Worm (Caenorhabditis elegans) whole organism, late embryonic: ENCODE data around the gene F47G3.1.

Source experiments
- C08G9.2 ChIP-seq: sonication (generic microtip); optimal IDR thresholded peaks from 2 replicates; lab custom pipeline; 2016; ENCODE audit warnings: mild to moderate bottlenecking, missing genetic modification characterization, moderate library complexity, missing compliant biosample characterization
- ama-1 ChIP-seq: fragments of 150-350 bp; optimal IDR thresholded peaks from 2 replicates; lab custom pipeline; 2014
- ceh-2 ChIP-seq: sonication (generic microtip); optimal IDR thresholded peaks from 2 replicates; lab custom pipeline; 2016; ENCODE audit warnings: missing genotype, missing genetic modification characterization, missing compliant biosample characterization
- ceh-24 ChIP-seq: sonication (generic microtip); optimal IDR thresholded peaks from 2 replicates; lab custom pipeline; 2016; ENCODE audit warnings: mild to moderate bottlenecking, missing genetic modification characterization, missing compliant biosample characterization
- che-1 ChIP-seq: sonication (generic microtip); optimal IDR thresholded peaks from 2 replicates; lab custom pipeline; 2016; ENCODE audit warnings: mild to moderate bottlenecking, missing genetic modification characterization, missing compliant biosample characterization
- hlh-8 ChIP-seq: sonication (generic microtip); optimal IDR thresholded peaks from 2 replicates; lab custom pipeline; 2016; ENCODE audit warnings: missing genotype, missing genetic modification characterization, missing compliant biosample characterization
- madf-2 ChIP-seq: sonication (generic microtip); optimal IDR thresholded peaks from 2 replicates; lab custom pipeline; 2017; ENCODE audit warnings: missing genetic modification characterization, missing compliant biosample characterization
- pqm-1 ChIP-seq: sonication (generic microtip); optimal IDR thresholded peaks from 2 replicates; lab custom pipeline; 2016; ENCODE audit warnings: missing genetic modification characterization, missing compliant biosample characterization
- sox-4 ChIP-seq: sonication (generic microtip); optimal IDR thresholded peaks from 2 replicates; lab custom pipeline; 2017; ENCODE audit warnings: mild to moderate bottlenecking, missing genetic modification characterization, inconsistent platforms, missing compliant biosample characterization

DNA sequence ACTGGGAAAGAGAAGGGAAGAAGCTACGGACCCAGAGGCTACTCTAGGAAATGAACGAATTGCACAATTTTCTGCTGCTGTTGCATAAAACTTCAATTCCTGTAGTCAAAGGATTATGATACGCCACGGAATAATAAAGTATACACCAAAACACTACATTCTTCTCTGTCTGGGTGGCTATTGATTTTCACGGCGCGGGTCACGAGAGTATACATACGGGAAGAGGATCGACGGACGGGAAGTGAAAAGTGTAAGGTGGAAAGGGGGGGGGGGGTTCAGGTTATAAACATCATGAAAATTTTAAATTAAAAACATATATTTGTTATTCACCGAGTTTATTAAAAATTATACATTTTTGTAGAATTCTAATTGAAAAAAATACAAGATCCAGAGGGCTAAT lies 53.8 kb downstream of the F47G3.1 start:
- TF ChIP-seq C08G9.2 (tag; lab: Kevin White, UChicago) (no peak), hlh-8 (no peak), ceh-24 (tag; lab: Kevin White, UChicago) (no peak), pqm-1 (no peak), ama-1 (lab: Kevin White, UChicago) (no peak), che-1 (no peak), sox-4 (tag; lab: Kevin White, UChicago) (no peak), ceh-2 (tag; lab: Kevin White, UChicago) (no peak), madf-2 (no peak)
